Worm (Caenorhabditis elegans) whole organism, L2 larva: Measurements from ENCODE around the gene adss-1.
A peak's percentile ranks its signal among the peaks of the same experiment; 100 is the strongest.

ENCODE experiments used
- C34F6.9 ChIP-seq: fragments of 150-350 bp; optimal IDR thresholded peaks from 2 replicates; lab custom pipeline; 2014; ENCODE audit warnings: missing biosample characterization, missing genetic modification characterization
- F13H6.1 ChIP-seq: sonication (generic microtip); optimal IDR thresholded peaks from 2 replicates; lab custom pipeline; 2016; ENCODE audit warnings: missing genetic modification characterization, missing compliant biosample characterization
- R02D3.7 ChIP-seq: fragments of 150-350 bp; optimal IDR thresholded peaks from 2 replicates; lab custom pipeline; 2014; ENCODE audit warnings: missing biosample characterization, missing genetic modification characterization
- Y55F3AM.14 ChIP-seq: fragments of 200-800 bp; sonication (Bioruptor generic); optimal IDR thresholded peaks from 2 replicates; lab custom pipeline; 2018; ENCODE audit warnings: mild to moderate bottlenecking, missing genetic modification characterization, missing compliant biosample characterization
- ZK546.5 ChIP-seq: sonication (generic microtip); optimal IDR thresholded peaks from 2 replicates; lab custom pipeline; 2017; ENCODE audit warnings: missing biosample characterization, missing genetic modification characterization
- alr-1 ChIP-seq: fragments of 150-350 bp; optimal IDR thresholded peaks from 2 replicates; lab custom pipeline; 2014; ENCODE audit warnings: missing biosample characterization, missing genetic modification characterization
- aly-2 ChIP-seq: fragments of 150-350 bp; optimal IDR thresholded peaks from 2 replicates; lab custom pipeline; 2014; ENCODE audit warnings: missing biosample characterization, missing genetic modification characterization
- ama-1 ChIP-seq: fragments of 150-350 bp; optimal IDR thresholded peaks from 2 replicates; lab custom pipeline; 2018; ENCODE audit warnings: inconsistent platforms
- blmp-1 ChIP-seq: sonication (generic microtip); optimal IDR thresholded peaks from 2 replicates; lab custom pipeline; 2017; ENCODE audit warnings: missing genetic modification characterization, mild to moderate bottlenecking, missing compliant biosample characterization, antibody characterized with exemption, moderate library complexity; ENCODE audit not compliant: insufficient read depth
- ceh-16 ChIP-seq: fragments of 150-350 bp; optimal IDR thresholded peaks from 2 replicates; lab custom pipeline; 2014; ENCODE audit warnings: missing biosample characterization, missing genetic modification characterization
- ceh-82 ChIP-seq: fragments of 150-350 bp; optimal IDR thresholded peaks from 2 replicates; lab custom pipeline; 2014; ENCODE audit warnings: missing biosample characterization, missing genetic modification characterization
- crh-2 ChIP-seq: sonication (generic microtip); optimal IDR thresholded peaks from 2 replicates; lab custom pipeline; 2017; ENCODE audit warnings: missing biosample characterization, missing genetic modification characterization
- dmd-4 ChIP-seq: sonication (generic microtip); optimal IDR thresholded peaks from 2 replicates; lab custom pipeline; 2017; ENCODE audit warnings: missing biosample characterization, missing genetic modification characterization
- egl-27 ChIP-seq: sonication (generic microtip); optimal IDR thresholded peaks from 3 replicates; lab custom pipeline; 2017; ENCODE audit warnings: missing biosample characterization, missing genetic modification reagents, missing genetic modification characterization
- elt-1 ChIP-seq: fragments of 150-350 bp; optimal IDR thresholded peaks from 2 replicates; lab custom pipeline; 2014; ENCODE audit warnings: missing biosample characterization, missing genetic modification characterization
- elt-3 ChIP-seq: sonication (generic microtip); optimal IDR thresholded peaks from 2 replicates; lab custom pipeline; 2017; ENCODE audit warnings: missing biosample characterization, missing genetic modification characterization
- fos-1 ChIP-seq: fragments of 150-350 bp; optimal IDR thresholded peaks from 2 replicates; lab custom pipeline; 2014; ENCODE audit warnings: missing biosample characterization, missing genetic modification characterization
- gmeb-1 ChIP-seq: fragments of 150-350 bp; optimal IDR thresholded peaks from 2 replicates; lab custom pipeline; 2014; ENCODE audit warnings: missing biosample characterization, missing genetic modification characterization
- lin-11 ChIP-seq: fragments of 150-350 bp; sonication (generic microtip); optimal IDR thresholded peaks from 2 replicates; lab custom pipeline; 2014; ENCODE audit warnings: missing biosample characterization, missing genetic modification characterization, inconsistent platforms, mixed read lengths
- lin-13 ChIP-seq: fragments of 150-350 bp; optimal IDR thresholded peaks from 2 replicates; lab custom pipeline; 2014; ENCODE audit warnings: missing biosample characterization, missing genetic modification reagents, missing genetic modification characterization
- lin-39 ChIP-seq: fragments of 150-350 bp; optimal IDR thresholded peaks from 2 replicates; lab custom pipeline; 2014; ENCODE audit warnings: missing biosample characterization, missing genetic modification reagents, missing genetic modification characterization
- lsy-2 ChIP-seq, 2 experiments: fragments of 150-350 bp in 1 of 2; sonication (generic microtip) in 1 of 2; optimal IDR thresholded peaks; 2 replicates each; lab custom pipeline; 2014 to 2017; ENCODE audit warnings: missing biosample characterization in 2 of 2, missing genetic modification characterization in 2 of 2
- mab-5 ChIP-seq: fragments of 150-350 bp; optimal IDR thresholded peaks from 2 replicates; lab custom pipeline; 2014; ENCODE audit warnings: missing biosample characterization, missing genetic modification characterization
- mbf-1 ChIP-seq: sonication (generic microtip); optimal IDR thresholded peaks from 2 replicates; lab custom pipeline; 2017; ENCODE audit warnings: missing biosample characterization, missing genetic modification characterization
- mdl-1 ChIP-seq, 2 experiments: fragments of 150-350 bp in 1 of 2; sonication (generic microtip) in 1 of 2; optimal IDR thresholded peaks; 2 replicates each; lab custom pipeline; 2017; ENCODE audit warnings: missing biosample characterization in 2 of 2, missing genetic modification characterization in 2 of 2
- nhr-10 ChIP-seq: sonication (generic microtip); optimal IDR thresholded peaks from 2 replicates; lab custom pipeline; 2017; ENCODE audit warnings: missing biosample characterization, missing genetic modification characterization
- nhr-11 ChIP-seq: fragments of 150-350 bp; optimal IDR thresholded peaks from 2 replicates; lab custom pipeline; 2014; ENCODE audit warnings: missing biosample characterization, missing genetic modification characterization
- nhr-12 ChIP-seq: fragments of 150-350 bp; optimal IDR thresholded peaks from 2 replicates; lab custom pipeline; 2014; ENCODE audit warnings: missing biosample characterization, missing genetic modification characterization
- nhr-129 ChIP-seq: fragments of 150-350 bp; optimal IDR thresholded peaks from 2 replicates; lab custom pipeline; 2014; ENCODE audit warnings: missing biosample characterization, missing genetic modification characterization
- nhr-21 ChIP-seq: fragments of 150-350 bp; optimal IDR thresholded peaks from 2 replicates; lab custom pipeline; 2014; ENCODE audit warnings: missing biosample characterization, missing genetic modification characterization
- nhr-23 ChIP-seq: fragments of 150-350 bp; optimal IDR thresholded peaks from 2 replicates; lab custom pipeline; 2014; ENCODE audit warnings: missing biosample characterization, missing genetic modification reagents, missing genetic modification characterization
- nhr-237 ChIP-seq: fragments of 150-350 bp; optimal IDR thresholded peaks from 2 replicates; lab custom pipeline; 2014; ENCODE audit warnings: missing biosample characterization, missing genetic modification characterization
- nhr-25 ChIP-seq: fragments of 150-350 bp; sonication (generic microtip); optimal IDR thresholded peaks from 3 replicates; lab custom pipeline; 2014; ENCODE audit warnings: missing biosample characterization, missing genetic modification characterization
- nhr-6 ChIP-seq: fragments of 150-350 bp; optimal IDR thresholded peaks from 2 replicates; lab custom pipeline; 2014; ENCODE audit warnings: missing biosample characterization, missing genetic modification characterization
- nhr-77 ChIP-seq: fragments of 150-350 bp; optimal IDR thresholded peaks from 2 replicates; lab custom pipeline; 2014; ENCODE audit warnings: missing biosample characterization, missing genetic modification characterization
- peb-1 ChIP-seq: fragments of 150-350 bp; optimal IDR thresholded peaks from 2 replicates; lab custom pipeline; 2014; ENCODE audit warnings: missing biosample characterization, missing genetic modification characterization
- sem-4 ChIP-seq: fragments of 150-350 bp; optimal IDR thresholded peaks from 2 replicates; lab custom pipeline; 2014; ENCODE audit warnings: missing biosample characterization, missing genetic modification reagents, missing genetic modification characterization
- skn-1 ChIP-seq: sonication (generic microtip); optimal IDR thresholded peaks from 2 replicates; lab custom pipeline; 2017; ENCODE audit warnings: missing biosample characterization, missing genetic modification characterization
- sma-3 ChIP-seq: sonication (generic microtip); optimal IDR thresholded peaks from 2 replicates; lab custom pipeline; 2016; ENCODE audit warnings: missing genetic modification reagents, missing genetic modification characterization, missing compliant biosample characterization
- sma-9 ChIP-seq, 2 experiments: fragments of 150-350 bp in 1 of 2; sonication (generic microtip) in 1 of 2; optimal IDR thresholded peaks; 2 replicates each; lab custom pipeline; 2014 to 2016; ENCODE audit warnings: missing genetic modification characterization in 2 of 2, mild to moderate bottlenecking in 1 of 2, missing biosample characterization in 1 of 2, missing compliant biosample characterization in 1 of 2, missing genetic modification reagents in 1 of 2, moderate library complexity in 1 of 2
- snpc-4 ChIP-seq: fragments of 150-350 bp; optimal IDR thresholded peaks from 2 replicates; lab custom pipeline; 2014; ENCODE audit warnings: missing biosample characterization, missing genetic modification characterization
- unc-39 ChIP-seq: fragments of 150-350 bp; optimal IDR thresholded peaks from 2 replicates; lab custom pipeline; 2014; ENCODE audit warnings: missing biosample characterization, missing genetic modification characterization
- unc-55 ChIP-seq: fragments of 150-350 bp; sonication (generic microtip); optimal IDR thresholded peaks from 3 replicates; lab custom pipeline; 2014; ENCODE audit warnings: missing biosample characterization, missing genetic modification reagents, missing genetic modification characterization
- unc-62 ChIP-seq: fragments of 150-350 bp; optimal IDR thresholded peaks from 2 replicates; lab custom pipeline; 2014; ENCODE audit warnings: missing biosample characterization, missing genetic modification reagents, missing genetic modification characterization
- zag-1 ChIP-seq: fragments of 150-350 bp; optimal IDR thresholded peaks from 2 replicates; lab custom pipeline; 2014; ENCODE audit warnings: missing biosample characterization, missing genetic modification characterization
- ztf-1 ChIP-seq: fragments of 200-800 bp; sonication (Bioruptor generic); conservative IDR thresholded peaks from 2 replicates; pipeline ENCODE4 v1.3.6; 2022; ENCODE audit warnings: missing genetic modification characterization, missing compliant biosample characterization
- ztf-11 ChIP-seq: sonication (generic microtip); optimal IDR thresholded peaks from 2 replicates; lab custom pipeline; 2017; ENCODE audit warnings: missing biosample characterization, missing genetic modification characterization
- ztf-4 ChIP-seq: fragments of 150-350 bp; optimal IDR thresholded peaks from 2 replicates; lab custom pipeline; 2014; ENCODE audit warnings: missing biosample characterization, missing genetic modification characterization

Gene adss-1

ce11 chrV:4818563-4818962 is 4.7 kb downstream of the adss-1 start, which contains the start of gene ccep-97:
Gene ccep-97 (minus strand): TSS chrV:4818663.
- no peak for TF ChIP-seq unc-39
- TF ChIP-seq nhr-10 (tag; lab: Kevin White, UChicago) = no peak
- no peak for TF ChIP-seq R02D3.7 (tag; lab: Kevin White, UChicago)
- no peak for TF ChIP-seq nhr-77 (tag; lab: Kevin White, UChicago)
- no peak for TF ChIP-seq zag-1
- TF ChIP-seq, all 48 proteins: peak for 0

DNA sequence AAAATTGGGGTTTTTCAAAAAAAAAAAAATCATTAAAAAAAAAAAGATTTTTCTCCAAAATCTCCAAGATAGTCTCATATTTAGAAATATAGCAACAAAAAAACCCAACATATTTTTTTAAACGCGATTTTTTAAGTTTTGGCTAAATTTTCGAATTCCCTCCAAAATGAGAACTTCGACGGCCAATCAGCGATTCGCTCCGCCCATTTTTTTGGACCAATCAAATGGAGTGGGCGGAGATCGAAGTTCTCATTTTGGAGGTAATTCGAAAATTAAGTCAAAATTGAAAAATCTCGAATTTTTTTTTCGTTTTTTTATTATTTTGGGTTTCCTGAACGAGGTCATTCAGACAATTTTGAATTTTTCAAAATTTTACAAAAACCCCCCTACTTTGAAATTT is 9.4 kb downstream of the adss-1 start:
- TF ChIP-seq snpc-4 (no peak), nhr-237 (tag; lab: Kevin White, UChicago) (no peak), lsy-2 (tag; optimal IDR thresholded peaks at IDR 0.05; lab: Kevin White, UChicago) (no peak), nhr-23 (no peak), ZK546.5 (no peak), nhr-10 (tag; lab: Kevin White, UChicago) (no peak), elt-3 (tag; lab: Kevin White, UChicago) (no peak), nhr-129 (tag; lab: Kevin White, UChicago) (no peak), mbf-1 (tag; lab: Kevin White, UChicago) (no peak)

- no peak for TF ChIP-seq ztf-1 (GFP tag; lab: Robert Waterston, UW)
- TF ChIP-seq F13H6.1 (tag; lab: Kevin White, UChicago) = peak; percentile 49
- peak; percentile 67 for TF ChIP-seq nhr-129 (tag; lab: Kevin White, UChicago)
- no peak for TF ChIP-seq R02D3.7 (tag; lab: Kevin White, UChicago)
- TF ChIP-seq nhr-6 (tag; lab: Kevin White, UChicago) = no peak
- TF ChIP-seq ceh-82 (tag; lab: Kevin White, UChicago) = no peak
- TF ChIP-seq fos-1 (tag; lab: Kevin White, UChicago) = no peak
- TF ChIP-seq egl-27 (tag; lab: Kevin White, UChicago) = no peak
- peak; percentile 48 for TF ChIP-seq lin-13 (GFP tag; lab: Kevin White, UChicago)
- no peak for TF ChIP-seq snpc-4
- TF ChIP-seq nhr-10 (tag; lab: Kevin White, UChicago) = no peak
- TF ChIP-seq unc-62 = no peak
- no peak for TF ChIP-seq alr-1 (tag; lab: Kevin White, UChicago)
- TF ChIP-seq nhr-237 (tag; lab: Kevin White, UChicago) = no peak
- TF ChIP-seq sma-9 (GFP tag; optimal IDR thresholded peaks at IDR 0.05; lab: Kevin White, UChicago) = no peak
- TF ChIP-seq sma-9 (tag; optimal IDR thresholded peaks at IDR 0.05; lab: Kevin White, UChicago) = no peak
- TF ChIP-seq ceh-16 (tag; lab: Kevin White, UChicago) = no peak
- peak in 1 of 2 experiments; percentile 55 for TF ChIP-seq lsy-2 (tag; optimal IDR thresholded peaks at IDR 0.05; lab: Kevin White, UChicago)
- TF ChIP-seq unc-39 = no peak
- TF ChIP-seq nhr-77 (tag; lab: Kevin White, UChicago) = no peak
- peak; percentile 8 for TF ChIP-seq crh-2 (tag; lab: Kevin White, UChicago)
- TF ChIP-seq nhr-21 (tag; lab: Kevin White, UChicago) = no peak
- no peak for TF ChIP-seq nhr-23
- no peak for TF ChIP-seq nhr-11 (tag; lab: Kevin White, UChicago)
- TF ChIP-seq ztf-4 (tag; lab: Kevin White, UChicago) = no peak
- TF ChIP-seq aly-2 = no peak
- TF ChIP-seq ama-1 (lab: Kevin White, UChicago) = no peak
- no peak for TF ChIP-seq nhr-25 (tag; lab: Kevin White, UChicago)
- TF ChIP-seq skn-1 (tag; lab: Kevin White, UChicago) = no peak
- TF ChIP-seq ztf-11 (tag; lab: Kevin White, UChicago) = no peak
- peak; percentile 76 for TF ChIP-seq C34F6.9 (tag; lab: Kevin White, UChicago)
- TF ChIP-seq mbf-1 (tag; lab: Kevin White, UChicago) = no peak
- TF ChIP-seq sma-3 (GFP tag; lab: Kevin White, UChicago) = no peak
- no peak for TF ChIP-seq dmd-4 (tag; lab: Kevin White, UChicago)
- TF ChIP-seq nhr-12 (tag; lab: Kevin White, UChicago) = no peak
- TF ChIP-seq lin-11 = peak; percentile 41
- no peak for TF ChIP-seq peb-1 (tag; lab: Kevin White, UChicago)
- no peak for TF ChIP-seq elt-1
- no peak for TF ChIP-seq mab-5 (tag; lab: Kevin White, UChicago)
- TF ChIP-seq mdl-1 (tag; optimal IDR thresholded peaks at IDR 0.05; lab: Kevin White, UChicago) = no peak
- peak; percentile 31 for TF ChIP-seq Y55F3AM.14 (GFP tag; lab: Kevin White, UChicago)
- no peak for TF ChIP-seq sem-4 (tag; lab: Kevin White, UChicago)
- TF ChIP-seq blmp-1 (tag; lab: Kevin White, UChicago) = no peak
- no peak for TF ChIP-seq lin-39 (tag; lab: Kevin White, UChicago)
- no peak for TF ChIP-seq elt-3 (tag; lab: Kevin White, UChicago)
- TF ChIP-seq zag-1 = peak; percentile 59
- TF ChIP-seq gmeb-1 (tag; lab: Kevin White, UChicago) = no peak
- TF ChIP-seq ZK546.5 = no peak
- TF ChIP-seq unc-55 (GFP tag; lab: Kevin White, UChicago) = peak; percentile 81
Observed at ce11 chrV:4810653-4811052, 12.6 kb downstream of the adss-1 start.
